Fruit fly (Drosophila melanogaster) whole organism, embryonic: ENCODE results near the gene CG13247.
A peak's percentile ranks its signal among the peaks of the same experiment; 100 is the strongest.

Experiments used
- ATbp ChIP-seq: fragments of 200-800 bp; sonication (Bioruptor generic); optimal IDR thresholded peaks from 2 replicates; lab custom pipeline; 2017; ENCODE audit warnings: missing biosample characterization, mild to moderate bottlenecking, missing genetic modification characterization, missing genetic modification reagents
- Adf1 ChIP-seq: fragments of 200-800 bp; sonication (Bioruptor generic); IDR thresholded peaks from 2 replicates; pipeline ENCODE4 v1.3.6; 2022; ENCODE audit warnings: missing biosample characterization, missing genetic modification characterization
- CG10654 ChIP-seq: fragments of 200-800 bp; sonication (Bioruptor generic); optimal IDR thresholded peaks from 2 replicates; lab custom pipeline; 2016; ENCODE audit warnings: missing biosample characterization, missing genetic modification characterization
- CG11456 ChIP-seq: fragments of 200-800 bp; sonication (Bioruptor generic); IDR thresholded peaks from 3 replicates; pipeline ENCODE4 v1.3.6; 2022; ENCODE audit warnings: missing biosample characterization, missing genetic modification characterization
- CG11504 ChIP-seq: fragments of 200-800 bp; sonication (Bioruptor generic); optimal IDR thresholded peaks from 3 replicates; lab custom pipeline; 2019; ENCODE audit warnings: missing biosample characterization, mild to moderate bottlenecking, missing genetic modification characterization, moderate library complexity
- CG15011 ChIP-seq: fragments of 200-800 bp; sonication (Bioruptor generic); optimal IDR thresholded peaks from 3 replicates; lab custom pipeline; 2018; ENCODE audit warnings: missing biosample characterization, mild to moderate bottlenecking, missing genetic modification characterization
- CG1529 ChIP-seq: fragments of 200-800 bp; sonication (Bioruptor generic); optimal IDR thresholded peaks from 3 replicates; lab custom pipeline; 2018; ENCODE audit warnings: missing biosample characterization, missing genetic modification characterization
- CG15601 ChIP-seq: fragments of 200-800 bp; sonication (Bioruptor generic); optimal IDR thresholded peaks from 3 replicates; lab custom pipeline; 2019; ENCODE audit warnings: missing biosample characterization, mild to moderate bottlenecking, missing genetic modification characterization, moderate library complexity
- CG17912 ChIP-seq: fragments of 200-800 bp; sonication (Bioruptor generic); optimal IDR thresholded peaks from 2 replicates; lab custom pipeline; 2018; ENCODE audit warnings: missing biosample characterization, mild to moderate bottlenecking, missing genetic modification characterization
- CG30431 ChIP-seq: fragments of 200-800 bp; sonication (Bioruptor generic); optimal IDR thresholded peaks from 2 replicates; lab custom pipeline; 2017; ENCODE audit warnings: missing biosample characterization, missing genetic modification characterization
- CG31365 ChIP-seq: fragments of 200-800 bp; sonication (Bioruptor generic); optimal IDR thresholded peaks from 2 replicates; lab custom pipeline; 2018; ENCODE audit warnings: missing biosample characterization, mild to moderate bottlenecking, missing genetic modification characterization
- CG32772 ChIP-seq: fragments of 200-800 bp; sonication (Bioruptor generic); IDR thresholded peaks from 2 replicates; pipeline ENCODE4 v1.3.6; 2022; ENCODE audit warnings: missing biosample characterization, missing genetic modification characterization
- CG34376 ChIP-seq: fragments of 200-800 bp; sonication (Bioruptor generic); optimal IDR thresholded peaks from 2 replicates; lab custom pipeline; 2018; ENCODE audit warnings: missing biosample characterization, mild to moderate bottlenecking, missing genetic modification characterization
- CG42726 ChIP-seq: fragments of 200-800 bp; sonication (Bioruptor generic); IDR thresholded peaks from 2 replicates; pipeline ENCODE4 v1.3.6; 2022; ENCODE audit warnings: missing biosample characterization, missing genetic modification characterization; ENCODE audit not compliant: partially characterized antibody
- CG4282 ChIP-seq: fragments of 200-800 bp; sonication (Bioruptor generic); optimal IDR thresholded peaks from 2 replicates; lab custom pipeline; 2016; ENCODE audit warnings: missing biosample characterization, missing genetic modification characterization
- CG5180 ChIP-seq: fragments of 200-800 bp; sonication (Bioruptor generic); optimal IDR thresholded peaks from 3 replicates; lab custom pipeline; 2017; ENCODE audit warnings: missing biosample characterization, missing genetic modification characterization, mild to moderate bottlenecking, moderate library complexity, missing genetic modification reagents
- CG5953 ChIP-seq: fragments of 200-800 bp; sonication (Bioruptor generic); IDR thresholded peaks from 2 replicates; pipeline ENCODE4 v1.3.6; 2022; ENCODE audit warnings: missing biosample characterization, missing genetic modification characterization
- CG7786 ChIP-seq: fragments of 200-800 bp; sonication (Bioruptor generic); optimal IDR thresholded peaks from 2 replicates; lab custom pipeline; 2016; ENCODE audit warnings: missing biosample characterization, missing genetic modification characterization
- CG8765 ChIP-seq: fragments of 200-800 bp; sonication (Bioruptor generic); IDR thresholded peaks from 2 replicates; pipeline ENCODE4 v1.3.6; 2022; ENCODE audit warnings: missing biosample characterization, missing genetic modification characterization
- CG9797 ChIP-seq: fragments of 200-800 bp; sonication (Bioruptor generic); optimal IDR thresholded peaks from 3 replicates; lab custom pipeline; 2018; ENCODE audit warnings: missing biosample characterization, mild to moderate bottlenecking, missing genetic modification characterization
- D ChIP-seq, 2 experiments: fragments of 200-800 bp in 1 of 2; fragments of >200 bp in 1 of 2; sonication (Bioruptor generic) in 1 of 2; optimal IDR thresholded peaks; 2 replicates in 1 of 2; 3 replicates in 1 of 2; lab custom pipeline; 2017; ENCODE audit warnings: mild to moderate bottlenecking in 1 of 2, missing biosample characterization in 1 of 2, missing genetic modification characterization in 1 of 2, missing genetic modification reagents in 1 of 2
- Deaf1 ChIP-seq: fragments of 200-800 bp; optimal IDR thresholded peaks from 3 replicates; lab custom pipeline; 2019; ENCODE audit warnings: missing biosample characterization, mild to moderate bottlenecking, missing genetic modification characterization, moderate library complexity
- Ets65A ChIP-seq: fragments of 200-800 bp; sonication (Bioruptor generic); peaks from one replicate; lab custom pipeline; 2016; ENCODE audit warnings: missing biosample characterization, missing genetic modification characterization
- HmgZ ChIP-seq: fragments of 200-800 bp; sonication (Bioruptor generic); optimal IDR thresholded peaks from 2 replicates; lab custom pipeline; 2018; ENCODE audit warnings: missing biosample characterization, mild to moderate bottlenecking, missing genetic modification characterization
- Max ChIP-seq: fragments of 200-800 bp; sonication (Bioruptor generic); optimal IDR thresholded peaks from 2 replicates; lab custom pipeline; 2016; ENCODE audit warnings: missing biosample characterization, mild to moderate bottlenecking, missing genetic modification characterization
- Oaz ChIP-seq: fragments of 200-800 bp; sonication (Bioruptor generic); IDR thresholded peaks from 2 replicates; pipeline ENCODE4 v1.3.6; 2022; ENCODE audit warnings: missing biosample characterization, missing genetic modification characterization
- Opbp ChIP-seq: fragments of 200-800 bp; sonication (Bioruptor generic); IDR thresholded peaks from 3 replicates; pipeline ENCODE4 v1.3.6; 2022; ENCODE audit warnings: missing biosample characterization, missing genetic modification characterization; ENCODE audit not compliant: partially characterized antibody
- Spps ChIP-seq: fragments of 200-800 bp; sonication (Bioruptor generic); optimal IDR thresholded peaks from 2 replicates; lab custom pipeline; 2018; ENCODE audit warnings: missing biosample characterization, mild to moderate bottlenecking, missing genetic modification characterization
- Trl ChIP-seq, 3 experiments: fragments of >200 bp in 2 of 3; fragments of 200-800 bp in 1 of 3; sonication (Bioruptor generic) in 1 of 3; optimal IDR thresholded peaks; 2 replicates in 1 of 3; 3 replicates in 2 of 3; lab custom pipeline; 2016 to 2017; ENCODE audit warnings: missing biosample characterization in 1 of 3, missing genetic modification characterization in 1 of 3
- Vsx1 ChIP-seq: fragments of 200-800 bp; sonication (Bioruptor generic); optimal IDR thresholded peaks from 2 replicates; lab custom pipeline; 2017; ENCODE audit warnings: missing biosample characterization, mild to moderate bottlenecking, missing genetic modification characterization, missing genetic modification reagents
- az2 ChIP-seq: fragments of 200-800 bp; sonication (Bioruptor generic); optimal IDR thresholded peaks from 3 replicates; lab custom pipeline; 2016; ENCODE audit warnings: missing biosample characterization, missing genetic modification characterization
- bcd ChIP-seq: fragments of 200-800 bp; sonication (Bioruptor generic); optimal IDR thresholded peaks from 2 replicates; lab custom pipeline; 2017; ENCODE audit warnings: missing biosample characterization, mild to moderate bottlenecking, missing genetic modification characterization
- bowl ChIP-seq: fragments of 200-800 bp; sonication (Bioruptor generic); IDR thresholded peaks from 2 replicates; pipeline ENCODE4 v1.3.6; 2022; ENCODE audit warnings: missing biosample characterization, missing genetic modification characterization
- cato ChIP-seq: fragments of 200-800 bp; sonication (Bioruptor generic); optimal IDR thresholded peaks from 2 replicates; lab custom pipeline; 2016; ENCODE audit warnings: missing biosample characterization, missing genetic modification characterization, borderline replicate concordance
- dati ChIP-seq: fragments of 200-800 bp; sonication (Bioruptor generic); IDR thresholded peaks from 2 replicates; pipeline ENCODE4 v1.3.6; 2022; ENCODE audit warnings: missing biosample characterization, missing genetic modification characterization
- dm ChIP-seq: fragments of 200-800 bp; sonication (Bioruptor generic); optimal IDR thresholded peaks from 3 replicates; lab custom pipeline; 2016; ENCODE audit warnings: missing biosample characterization, missing genetic modification characterization
- eve ChIP-seq, 2 experiments: fragments of >200 bp; optimal IDR thresholded peaks; 2 replicates each; lab custom pipeline; 2017; ENCODE audit warnings: missing biosample characterization in 2 of 2, missing genetic modification characterization in 2 of 2
- exex ChIP-seq: fragments of 200-800 bp; sonication (Bioruptor generic); optimal IDR thresholded peaks from 4 replicates; lab custom pipeline; 2018; ENCODE audit warnings: missing biosample characterization, mild to moderate bottlenecking, missing genetic modification characterization, moderate library complexity
- gsb ChIP-seq: fragments of 200-800 bp; sonication (Bioruptor generic); IDR thresholded peaks from 2 replicates; pipeline ENCODE4 v1.3.6; 2022; ENCODE audit warnings: missing biosample characterization, missing genetic modification characterization
- lilli ChIP-seq: fragments of 200-800 bp; sonication (Bioruptor generic); optimal IDR thresholded peaks from 3 replicates; lab custom pipeline; 2016; ENCODE audit warnings: missing biosample characterization, missing genetic modification characterization
- prd ChIP-seq, 3 experiments: fragments of >200 bp in 2 of 3; fragments of 200-800 bp in 1 of 3; sonication (Bioruptor generic) in 1 of 3; optimal IDR thresholded peaks in 2 of 3; IDR thresholded peaks in 1 of 3; 2 replicates in 2 of 3; 3 replicates in 1 of 3; pipeline versions ENCODE4 v1.3.6 to Lab custom; 2017 to 2022; ENCODE audit warnings: missing biosample characterization in 1 of 3, missing genetic modification characterization in 1 of 3
- sens ChIP-seq: fragments of 200-800 bp; sonication (Bioruptor generic); peaks from one replicate; lab custom pipeline; 2016; ENCODE audit warnings: missing biosample characterization, missing genetic modification characterization
- tll ChIP-seq, 2 experiments: fragments of 200-800 bp in 1 of 2; fragments of >200 bp in 1 of 2; sonication (Bioruptor generic) in 1 of 2; optimal IDR thresholded peaks; 2 replicates each; lab custom pipeline; 2017 to 2019; ENCODE audit warnings: missing biosample characterization in 2 of 2, missing genetic modification characterization in 2 of 2, mild to moderate bottlenecking in 1 of 2, moderate library complexity in 1 of 2
- toy ChIP-seq: fragments of 200-800 bp; sonication (Bioruptor generic); IDR thresholded peaks from 2 replicates; pipeline ENCODE4 v1.3.6; 2022; ENCODE audit warnings: missing biosample characterization, missing genetic modification characterization
- tup ChIP-seq: fragments of 200-800 bp; sonication (Bioruptor generic); optimal IDR thresholded peaks from 2 replicates; lab custom pipeline; 2016; ENCODE audit warnings: missing biosample characterization, mild to moderate bottlenecking, missing genetic modification characterization, moderate library complexity
- zen ChIP-seq: fragments of 200-800 bp; sonication (Bioruptor generic); optimal IDR thresholded peaks from 3 replicates; lab custom pipeline; 2018; ENCODE audit warnings: missing biosample characterization, mild to moderate bottlenecking, missing genetic modification characterization, moderate library complexity
- zf30C ChIP-seq: fragments of 200-800 bp; sonication (Bioruptor generic); optimal IDR thresholded peaks from 3 replicates; lab custom pipeline; 2018; ENCODE audit warnings: missing biosample characterization, mild to moderate bottlenecking, missing genetic modification characterization

Gene CG13247

dm6 chr3L:20354363-20354762 is 15.8 kb upstream of the CG13247 start:
- no peak for TF ChIP-seq CG4282
- TF ChIP-seq Ets65A (GFP tag; lab: Kevin White, UChicago): peak; percentile 47
- no peak for TF ChIP-seq CG15601 (tag; lab: Kevin White, UChicago)
- peak; percentile 85 for TF ChIP-seq exex
- TF ChIP-seq az2: no peak
- peak; percentile 55 for TF ChIP-seq sens (GFP tag; lab: Kevin White, UChicago)
- no peak for TF ChIP-seq CG30431 (GFP tag; lab: Kevin White, UChicago)
- no peak for TF ChIP-seq eve (GFP tag; optimal IDR thresholded peaks at IDR 0.05; lab: Kevin White, UChicago)

dm6 chr3L:20354872-20355271 is 15.2 kb upstream of the CG13247 start:
- TF ChIP-seq gsb (GFP tag; lab: Robert Waterston, UW) (no peak; the same call in 1 of the 2 replicates), CG9797 (GFP tag; lab: Kevin White, UChicago) (no peak), ATbp (GFP tag; lab: Kevin White, UChicago) (no peak), CG5180 (GFP tag; lab: Kevin White, UChicago) (no peak), Adf1 (GFP tag; lab: Robert Waterston, UW) (no peak), zen (tag; lab: Kevin White, UChicago) (no peak), CG5953 (GFP tag; lab: Robert Waterston, UW) (peak; percentile 26; the same call in 1 of the 2 replicates)

dm6 chr3L:20356613-20357012 is 13.5 kb upstream of the CG13247 start, which contains the start of gene kin17:
Gene kin17 (plus strand): TSS chr3L:20356807.
- no peak for TF ChIP-seq Trl (optimal IDR thresholded peaks at IDR 0.05; lab: Kevin White, UChicago)
- no peak for TF ChIP-seq Trl (GFP tag; optimal IDR thresholded peaks at IDR 0.05; lab: Kevin White, UChicago)
- no peak for TF ChIP-seq zf30C (GFP tag; lab: Kevin White, UChicago)
- no peak for TF ChIP-seq CG15011 (GFP tag; lab: Kevin White, UChicago)
- no peak for TF ChIP-seq CG31365 (tag; lab: Kevin White, UChicago)
- no peak for TF ChIP-seq CG42726 (GFP tag; lab: Robert Waterston, UW)
- no peak for TF ChIP-seq CG34376 (GFP tag; lab: Kevin White, UChicago)
- no peak for TF ChIP-seq bowl
- no peak for TF ChIP-seq dm (GFP tag; lab: Kevin White, UChicago)
- no peak for TF ChIP-seq CG11456
- TF ChIP-seq CG8765 (GFP tag; lab: Robert Waterston, UW): no peak
- no peak for TF ChIP-seq CG17912 (GFP tag; lab: Kevin White, UChicago)
- TF ChIP-seq tup (GFP tag; lab: Kevin White, UChicago): no peak
- TF ChIP-seq CG32772 (GFP tag; lab: Robert Waterston, UW): no peak
- TF ChIP-seq toy (GFP tag; lab: Robert Waterston, UW): no peak
- TF ChIP-seq CG7786 (GFP tag; lab: Kevin White, UChicago): no peak
- no peak for TF ChIP-seq tll (GFP tag; optimal IDR thresholded peaks at IDR 0.05; lab: Kevin White, UChicago)
- no peak for TF ChIP-seq Oaz
- no peak for TF ChIP-seq CG5953 (GFP tag; lab: Robert Waterston, UW)
- no peak for TF ChIP-seq D (optimal IDR thresholded peaks at IDR 0.05; lab: Kevin White, UChicago)
- TF ChIP-seq D (GFP tag; optimal IDR thresholded peaks at IDR 0.05; lab: Kevin White, UChicago): no peak
- no peak for TF ChIP-seq Vsx1
- peak; percentile 24 for TF ChIP-seq HmgZ (tag; lab: Kevin White, UChicago)
- no peak for TF ChIP-seq CG1529
- no peak for TF ChIP-seq prd (optimal IDR thresholded peaks at IDR 0.05; lab: Kevin White, UChicago)
- no peak for TF ChIP-seq prd (GFP tag; IDR thresholded peaks at IDR 0.05; lab: Robert Waterston, UW)
- no peak for TF ChIP-seq dati (GFP tag; lab: Robert Waterston, UW)
- no peak for TF ChIP-seq CG10654 (GFP tag; lab: Kevin White, UChicago)
- TF ChIP-seq Opbp (GFP tag; lab: Robert Waterston, UW): peak; percentile 72
- TF ChIP-seq cato (GFP tag; lab: Kevin White, UChicago): no peak
- no peak for TF ChIP-seq Deaf1 (tag; lab: Kevin White, UChicago)
- no peak for TF ChIP-seq CG11504
- TF ChIP-seq bcd (GFP tag; lab: Kevin White, UChicago): no peak
- TF ChIP-seq Max: no peak
- TF ChIP-seq Spps (tag; lab: Kevin White, UChicago): no peak
- no peak for TF ChIP-seq lilli (GFP tag; lab: Kevin White, UChicago)
